Worm (Caenorhabditis elegans) whole organism, L1 larva: Measurements from ENCODE around the gene F42C5.6.

Experiments
- C04F5.9 ChIP-seq: sonication (generic microtip); optimal IDR thresholded peaks from 2 replicates; lab custom pipeline; 2016; ENCODE audit warnings: missing genetic modification characterization, missing compliant biosample characterization
- C34B4.2 ChIP-seq: sonication (generic microtip); optimal IDR thresholded peaks from 2 replicates; lab custom pipeline; 2017; ENCODE audit warnings: mild to moderate bottlenecking, missing genetic modification characterization, missing compliant biosample characterization
- alr-1 ChIP-seq: fragments of 200-800 bp; sonication (Bioruptor generic); optimal IDR thresholded peaks from 2 replicates; lab custom pipeline; 2018; ENCODE audit warnings: borderline replicate concordance, mild to moderate bottlenecking, missing genetic modification characterization, missing compliant biosample characterization
- ama-1 ChIP-seq: fragments of 150-350 bp; optimal IDR thresholded peaks from 2 replicates; lab custom pipeline; 2014
- ceh-90 ChIP-seq: sonication (generic microtip); optimal IDR thresholded peaks from 2 replicates; lab custom pipeline; 2016; ENCODE audit warnings: missing genetic modification characterization, missing compliant biosample characterization
- dsc-1 ChIP-seq: sonication (generic microtip); optimal IDR thresholded peaks from 2 replicates; lab custom pipeline; 2016; ENCODE audit warnings: mild to moderate bottlenecking, missing genetic modification characterization, missing compliant biosample characterization
- efl-1 ChIP-seq, 4 experiments: fragments of 150-350 bp; optimal IDR thresholded peaks in 3 of 4; peaks in 1 of 4; 1 replicate in 1 of 4; 2 replicates in 3 of 4; lab custom pipeline; 2014; ENCODE audit warnings: missing biosample characterization in 2 of 4, missing genetic modification characterization in 2 of 4, missing genetic modification reagents in 2 of 4
- elt-2 ChIP-seq: sonication (generic microtip); optimal IDR thresholded peaks from 2 replicates; lab custom pipeline; 2016; ENCODE audit warnings: missing genetic modification characterization, mild to moderate bottlenecking, inconsistent platforms, missing compliant biosample characterization, missing genetic modification reagents
- elt-3 ChIP-seq, 6 experiments: fragments of 150-350 bp in 1 of 6; sonication (generic microtip); optimal IDR thresholded peaks; 2 replicates each; lab custom pipeline; 2017 to 2018; ENCODE audit warnings: missing biosample characterization in 6 of 6, missing genetic modification characterization in 6 of 6, inconsistent platforms in 1 of 6
- ets-5 ChIP-seq: fragments of 200-800 bp; sonication (Bioruptor generic); IDR thresholded peaks from 2 replicates; pipeline ENCODE4 v1.3.6; 2022; ENCODE audit warnings: missing genetic modification characterization, missing compliant biosample characterization
- fkh-10 ChIP-seq: sonication (generic microtip); optimal IDR thresholded peaks from 2 replicates; lab custom pipeline; 2017; ENCODE audit warnings: missing biosample characterization, missing genetic modification reagents, missing genetic modification characterization
- fkh-8 ChIP-seq: sonication (generic microtip); optimal IDR thresholded peaks from 2 replicates; lab custom pipeline; 2016; ENCODE audit warnings: mild to moderate bottlenecking, missing genetic modification characterization, missing compliant biosample characterization
- grh-1 ChIP-seq: fragments of 200-800 bp; sonication (Bioruptor generic); IDR thresholded peaks from 2 replicates; pipeline ENCODE4 v1.3.6; 2022; ENCODE audit warnings: missing genetic modification reagents, missing genetic modification characterization, missing compliant biosample characterization
- hlh-17 ChIP-seq: fragments of 200-800 bp; sonication (Bioruptor generic); optimal IDR thresholded peaks from 2 replicates; lab custom pipeline; 2018; ENCODE audit warnings: missing genetic modification characterization, mild to moderate bottlenecking, missing compliant biosample characterization, moderate library complexity, borderline replicate concordance
- hlh-4 ChIP-seq: sonication (generic microtip); optimal IDR thresholded peaks from 2 replicates; lab custom pipeline; 2016; ENCODE audit warnings: mild to moderate bottlenecking, missing genetic modification characterization, missing compliant biosample characterization
- isw-1 ChIP-seq: fragments of 200-800 bp; sonication (Bioruptor generic); IDR thresholded peaks from 2 replicates; pipeline ENCODE4 v1.3.6; 2022; ENCODE audit warnings: missing genetic modification characterization, missing compliant biosample characterization
- lin-13 ChIP-seq: fragments of 150-350 bp; optimal IDR thresholded peaks from 2 replicates; lab custom pipeline; 2014; ENCODE audit warnings: missing biosample characterization, missing genetic modification reagents, missing genetic modification characterization
- lin-14 ChIP-seq: fragments of 200-800 bp; sonication (Bioruptor generic); optimal IDR thresholded peaks from 2 replicates; lab custom pipeline; 2018; ENCODE audit warnings: mild to moderate bottlenecking, missing genetic modification characterization, moderate library complexity, missing compliant biosample characterization
- lin-35 ChIP-seq, 2 experiments: fragments of 150-350 bp; optimal IDR thresholded peaks; 2 replicates each; lab custom pipeline; 2014; ENCODE audit warnings: missing biosample characterization in 2 of 2, missing genetic modification characterization in 2 of 2, missing genetic modification reagents in 2 of 2
- lir-3 ChIP-seq: sonication (generic microtip); optimal IDR thresholded peaks from 2 replicates; lab custom pipeline; 2016; ENCODE audit warnings: mild to moderate bottlenecking, missing genetic modification characterization, moderate library complexity, missing compliant biosample characterization; ENCODE audit not compliant: poor library complexity
- mep-1 ChIP-seq: fragments of 150-350 bp; optimal IDR thresholded peaks from 2 replicates; lab custom pipeline; 2014; ENCODE audit warnings: missing biosample characterization, missing genetic modification characterization
- nhr-12 ChIP-seq: sonication (generic microtip); optimal IDR thresholded peaks from 2 replicates; lab custom pipeline; 2017; ENCODE audit warnings: missing biosample characterization, missing genetic modification characterization
- nhr-19 ChIP-seq: fragments of 200-800 bp; sonication (Bioruptor generic); conservative IDR thresholded peaks from 2 replicates; pipeline ENCODE4 v1.3.6; 2022; ENCODE audit warnings: missing genetic modification characterization, missing compliant biosample characterization
- nhr-20 ChIP-seq: sonication (generic microtip); optimal IDR thresholded peaks from 2 replicates; lab custom pipeline; 2016; ENCODE audit warnings: mild to moderate bottlenecking, missing genetic modification characterization, missing compliant biosample characterization
- nhr-237 ChIP-seq: fragments of 150-350 bp; optimal IDR thresholded peaks from 2 replicates; lab custom pipeline; 2014; ENCODE audit warnings: missing biosample characterization, missing genetic modification characterization
- nhr-47 ChIP-seq: sonication (generic microtip); optimal IDR thresholded peaks from 2 replicates; lab custom pipeline; 2016; ENCODE audit warnings: mild to moderate bottlenecking, missing genetic modification characterization, moderate library complexity, missing compliant biosample characterization
- nhr-71 ChIP-seq: sonication (generic microtip); optimal IDR thresholded peaks from 2 replicates; lab custom pipeline; 2016; ENCODE audit warnings: mild to moderate bottlenecking, missing genetic modification characterization, moderate library complexity, missing compliant biosample characterization
- nhr-76 ChIP-seq: sonication (generic microtip); optimal IDR thresholded peaks from 2 replicates; lab custom pipeline; 2017; ENCODE audit warnings: missing biosample characterization, missing genetic modification characterization
- nhr-77 ChIP-seq: fragments of 150-350 bp; optimal IDR thresholded peaks from 2 replicates; lab custom pipeline; 2014; ENCODE audit warnings: missing biosample characterization, missing genetic modification characterization
- nhr-85 ChIP-seq: sonication (generic microtip); peaks from one replicate; lab custom pipeline; 2016; ENCODE audit warnings: missing genetic modification characterization, inconsistent platforms, missing compliant biosample characterization
- nhr-90 ChIP-seq: sonication (generic microtip); optimal IDR thresholded peaks from 2 replicates; lab custom pipeline; 2016; ENCODE audit warnings: mild to moderate bottlenecking, missing genetic modification characterization, missing compliant biosample characterization; ENCODE audit not compliant: poor library complexity
- pax-3 ChIP-seq: fragments of 200-800 bp; sonication (Bioruptor generic); optimal IDR thresholded peaks from 2 replicates; lab custom pipeline; 2018; ENCODE audit warnings: mild to moderate bottlenecking, missing genetic modification characterization, moderate library complexity, missing compliant biosample characterization
- rnt-1 ChIP-seq: sonication (generic microtip); optimal IDR thresholded peaks from 2 replicates; lab custom pipeline; 2016; ENCODE audit warnings: mild to moderate bottlenecking, missing genetic modification characterization, moderate library complexity, missing compliant biosample characterization
- skn-1 ChIP-seq: fragments of 150-350 bp; optimal IDR thresholded peaks from 2 replicates; lab custom pipeline; 2014; ENCODE audit warnings: missing biosample characterization, missing genetic modification characterization
- snpc-4 ChIP-seq: fragments of 150-350 bp; optimal IDR thresholded peaks from 2 replicates; lab custom pipeline; 2014; ENCODE audit warnings: missing biosample characterization, missing genetic modification characterization
- snu-23 ChIP-seq: sonication (generic microtip); optimal IDR thresholded peaks from 2 replicates; lab custom pipeline; 2016; ENCODE audit warnings: missing genetic modification characterization, missing compliant biosample characterization
- sup-37 ChIP-seq: fragments of 200-800 bp; sonication (Bioruptor generic); optimal IDR thresholded peaks from 2 replicates; lab custom pipeline; 2018; ENCODE audit warnings: mild to moderate bottlenecking, missing genetic modification characterization, missing compliant biosample characterization
- swsn-7 ChIP-seq: sonication (generic microtip); optimal IDR thresholded peaks from 2 replicates; lab custom pipeline; 2016; ENCODE audit warnings: missing genetic modification characterization, missing compliant biosample characterization
- unc-30 ChIP-seq: sonication (generic microtip); optimal IDR thresholded peaks from 2 replicates; lab custom pipeline; 2017; ENCODE audit warnings: missing biosample characterization, missing genetic modification characterization

F42C5.6 gene

ce11 chrIV:7317829-7318529 is 9.1 kb upstream of the F42C5.6 start (continued):
- no peak for TF ChIP-seq nhr-90 (tag; lab: Kevin White, UChicago)
- TF ChIP-seq nhr-20 (tag; lab: Kevin White, UChicago), result peak; percentile 3
- TF ChIP-seq C04F5.9, result no peak
- TF ChIP-seq ceh-90, result no peak
- TF ChIP-seq nhr-76 (tag; lab: Kevin White, UChicago), result no peak
- no peak for TF ChIP-seq hlh-4 (tag; lab: Kevin White, UChicago)
- no peak for TF ChIP-seq nhr-237 (tag; lab: Kevin White, UChicago)
- no peak for TF ChIP-seq fkh-8 (tag; lab: Kevin White, UChicago)
- peak; percentile 80 for TF ChIP-seq dsc-1 (tag; lab: Kevin White, UChicago)
- TF ChIP-seq nhr-85, result peak; percentile 84
- no peak for TF ChIP-seq ets-5 (GFP tag; lab: Robert Waterston, UW)
- peak; percentile 61 for TF ChIP-seq lin-14 (GFP tag; lab: Kevin White, UChicago)
- TF ChIP-seq C34B4.2 (tag; lab: Kevin White, UChicago), result no peak
- TF ChIP-seq grh-1, result no peak
- TF ChIP-seq snu-23 (GFP tag; lab: Kevin White, UChicago), result peak; percentile 60
- peak; percentile 19 for TF ChIP-seq mep-1 (tag; lab: Kevin White, UChicago)
- no peak for TF ChIP-seq unc-30 (tag; lab: Kevin White, UChicago)
- no peak for TF ChIP-seq pax-3 (tag; lab: Kevin White, UChicago)
- TF ChIP-seq nhr-77 (tag; lab: Kevin White, UChicago), result no peak
- peak in 1 of 2 experiments; percentile 12 for TF ChIP-seq lin-35 (GFP tag; optimal IDR thresholded peaks at IDR 0.05; lab: Kevin White, UChicago)
- no peak for TF ChIP-seq sup-37 (GFP tag; lab: Kevin White, UChicago)
- no peak for TF ChIP-seq hlh-17 (GFP tag; lab: Kevin White, UChicago)
- peak; percentile 18 for TF ChIP-seq rnt-1 (tag; lab: Kevin White, UChicago)

ce11 chrIV:7316613-7317153 is 7.8 kb upstream of the F42C5.6 start, which contains the start of gene F42C5.9:
F42C5.9 (minus strand) TSS chrIV:7317103.
- TF ChIP-seq nhr-77 (tag; lab: Kevin White, UChicago), result peak; percentile 31
- no peak for TF ChIP-seq skn-1 (tag; lab: Kevin White, UChicago)
- TF ChIP-seq nhr-85, result peak; percentile 86
- TF ChIP-seq lir-3, result no peak
- TF ChIP-seq efl-1 (optimal IDR thresholded peaks at IDR 0.05; lab: Kevin White, UChicago), result peak in 1 of 2 experiments; percentile 14
- TF ChIP-seq efl-1 (GFP tag; optimal IDR thresholded peaks at IDR 0.05 in 1 of 2; lab: Kevin White, UChicago), result no peak
- peak; percentile 48 for TF ChIP-seq nhr-71 (tag; lab: Kevin White, UChicago)
- no peak for TF ChIP-seq isw-1
- TF ChIP-seq nhr-90 (tag; lab: Kevin White, UChicago), result peak; percentile 72
- TF ChIP-seq elt-3 (tag; optimal IDR thresholded peaks at IDR 0.05; lab: Kevin White, UChicago), result no peak
- peak; percentile 29 for TF ChIP-seq lin-14 (GFP tag; lab: Kevin White, UChicago)
- TF ChIP-seq nhr-76 (tag; lab: Kevin White, UChicago), result no peak
- no peak for TF ChIP-seq hlh-4 (tag; lab: Kevin White, UChicago)
- no peak for TF ChIP-seq nhr-12 (tag; lab: Kevin White, UChicago)
- TF ChIP-seq snpc-4 (tag; lab: Kevin White, UChicago), result peak; percentile 94
- peak; percentile 53 for TF ChIP-seq elt-2 (tag; lab: Kevin White, UChicago)
- TF ChIP-seq lin-13 (GFP tag; lab: Kevin White, UChicago), result no peak
- TF ChIP-seq nhr-47, result peak; percentile 29
- peak; percentile 6 for TF ChIP-seq snu-23 (GFP tag; lab: Kevin White, UChicago)
- TF ChIP-seq nhr-19 (GFP tag; lab: Robert Waterston, UW), result no peak; the same call in none of the 2 replicates
- TF ChIP-seq C04F5.9, result no peak
- no peak for TF ChIP-seq sup-37 (GFP tag; lab: Kevin White, UChicago)
- peak; percentile 28 for TF ChIP-seq ama-1
- TF ChIP-seq alr-1 (tag; lab: Kevin White, UChicago), result no peak
- no peak for TF ChIP-seq fkh-10
- peak; percentile 15 for TF ChIP-seq swsn-7 (tag; lab: Kevin White, UChicago)
